Fruit fly (Drosophila melanogaster): ENCODE measurements around the gene CG31088.

CG31088 gene

dm6 chr3R:15972979-15973486 lies 22.3 kb upstream of the CG31088 start, which contains the start of gene Hel89B (continued):
- TF ChIP-seq Optix (GFP tag; IDR thresholded peaks at IDR 0.05) (no peak), CG2202 (tag; optimal IDR thresholded peaks at IDR 0.05) (no peak), HLHmδ (GFP tag; optimal IDR thresholded peaks at IDR 0.05) (peak; percentile 80), CG3847 (GFP tag; IDR thresholded peaks at IDR 0.05) (no peak), sd (tag; optimal IDR thresholded peaks at IDR 0.05) (no peak), cwo (GFP tag; optimal IDR thresholded peaks at IDR 0.05) (no peak), CG2129 (GFP tag; IDR thresholded peaks at IDR 0.05; ENCODE audit: partially characterized antibody) (no peak), CG17361 (GFP tag; IDR thresholded peaks at IDR 0.05) (no peak), CG9797 (GFP tag; optimal IDR thresholded peaks at IDR 0.05) (peak; percentile 90), CG8290 (GFP tag; optimal IDR thresholded peaks at IDR 0.05) (peak; percentile 29), CG8290 (tag; optimal IDR thresholded peaks at IDR 0.05) (peak in 1 of 2 experiments; percentile 33), CG34224 (GFP tag; IDR thresholded peaks at IDR 0.05; ENCODE audit: partially characterized antibody) (no peak), croc (GFP tag; conservative IDR thresholded peaks at IDR 0.05) (peak; percentile 33; the same call in 2 of the 3 replicates), ato (GFP tag; IDR thresholded peaks at IDR 0.05; ENCODE audit: partially characterized antibody) (no peak), CG18599 (GFP tag; optimal IDR thresholded peaks at IDR 0.05) (peak; percentile 12), onecut (GFP tag; IDR thresholded peaks at IDR 0.05) (peak; percentile 36), slou (GFP tag; optimal IDR thresholded peaks at IDR 0.05) (peak; percentile 42), CG10366 (GFP tag; IDR thresholded peaks at IDR 0.05) (no peak), dm (GFP tag; optimal IDR thresholded peaks at IDR 0.05) (peak; percentile 60), dmrt11E (tag; optimal IDR thresholded peaks at IDR 0.05) (peak; percentile 70), Camta (GFP tag; optimal IDR thresholded peaks at IDR 0.05) (peak; percentile 68), CG4360 (GFP tag; IDR thresholded peaks at IDR 0.05) (no peak), CG11696 (GFP tag; IDR thresholded peaks at IDR 0.05) (no peak), Hand (GFP tag; optimal IDR thresholded peaks at IDR 0.05) (no peak), Opbp (GFP tag; IDR thresholded peaks at IDR 0.05; ENCODE audit: partially characterized antibody) (no peak), CG15011 (GFP tag; optimal IDR thresholded peaks at IDR 0.05) (no peak), tgo (GFP tag; IDR thresholded peaks at IDR 0.05) (no peak), CG7745 (tag; optimal IDR thresholded peaks at IDR 0.05) (no peak), CG12155 (GFP tag; optimal IDR thresholded peaks at IDR 0.05) (peak; percentile 67), Dad (GFP tag; optimal IDR thresholded peaks at IDR 0.05) (peak; percentile 33), CG33557 (GFP tag; optimal IDR thresholded peaks at IDR 0.05) (peak; percentile 5), CG8944 (GFP tag; optimal IDR thresholded peaks at IDR 0.05) (peak; percentile 76), bcd (GFP tag; optimal IDR thresholded peaks at IDR 0.05) (peak; percentile 66), phol (tag; optimal IDR thresholded peaks at IDR 0.05) (peak; percentile 88), crp (GFP tag; optimal IDR thresholded peaks at IDR 0.05) (peak in 1 of 2 experiments; percentile 35), ase (GFP tag; IDR thresholded peaks at IDR 0.05) (no peak), CG13624 (GFP tag; optimal IDR thresholded peaks at IDR 0.05) (peak; percentile 47), trem (tag; optimal IDR thresholded peaks at IDR 0.05) (peak; percentile 89), Med (GFP tag) (peak; percentile 69), HLH3B (GFP tag; IDR thresholded peaks at IDR 0.05) (no peak), Sox102F (GFP tag; optimal IDR thresholded peaks at IDR 0.05) (peak; percentile 67), Mrtf (GFP tag; IDR thresholded peaks at IDR 0.05) (no peak), CG31388 (GFP tag; optimal IDR thresholded peaks at IDR 0.05) (peak; percentile 24), C15 (GFP tag; IDR thresholded peaks at IDR 0.05) (no peak), wdn (GFP tag; IDR thresholded peaks at IDR 0.05) (no peak), CG2120 (GFP tag; optimal IDR thresholded peaks at IDR 0.05) (peak; percentile 83), CG10543 (GFP tag; optimal IDR thresholded peaks at IDR 0.05) (no peak), Bteb2 (GFP tag; optimal IDR thresholded peaks at IDR 0.05) (peak; percentile 42), Nf-YC (tag; optimal IDR thresholded peaks at IDR 0.05) (peak; percentile 48), CG14014 (GFP tag; IDR thresholded peaks at IDR 0.05) (no peak), Elba2 (GFP tag; optimal IDR thresholded peaks at IDR 0.05) (peak; percentile 47)
